Fruit fly (Drosophila melanogaster) whole organism, embryonic: ENCODE results near the gene CG43925.

Source experiments
- Ada2b ChIP-seq: fragments of 200-800 bp; sonication (Bioruptor generic); IDR thresholded peaks from 2 replicates; pipeline ENCODE4 v1.3.6; 2022; ENCODE audit warnings: missing biosample characterization, missing genetic modification characterization
- Bgb ChIP-seq: fragments of 200-800 bp; sonication (Bioruptor generic); IDR thresholded peaks from 2 replicates; pipeline ENCODE4 v1.3.6; 2022; ENCODE audit warnings: missing biosample characterization, missing genetic modification characterization; ENCODE audit not compliant: partially characterized antibody
- CG10959 ChIP-seq: fragments of 200-800 bp; sonication (Bioruptor generic); IDR thresholded peaks from 2 replicates; pipeline ENCODE4 v1.3.6; 2022; ENCODE audit warnings: missing biosample characterization, missing genetic modification characterization
- CG11723 ChIP-seq: fragments of 200-800 bp; sonication (Bioruptor generic); optimal IDR thresholded peaks from 2 replicates; lab custom pipeline; 2017; ENCODE audit warnings: missing biosample characterization, mild to moderate bottlenecking, missing genetic modification characterization
- CG13123 ChIP-seq: fragments of 200-800 bp; sonication (Bioruptor generic); optimal IDR thresholded peaks from 2 replicates; lab custom pipeline; 2016; ENCODE audit warnings: missing biosample characterization, missing genetic modification characterization
- CG15269 ChIP-seq: fragments of 200-800 bp; sonication (Bioruptor generic); optimal IDR thresholded peaks from 2 replicates; lab custom pipeline; 2018; ENCODE audit warnings: missing biosample characterization, mild to moderate bottlenecking, missing genetic modification characterization, moderate library complexity
- CG2120 ChIP-seq: fragments of 200-800 bp; sonication (Bioruptor generic); optimal IDR thresholded peaks from 3 replicates; lab custom pipeline; 2016; ENCODE audit warnings: missing biosample characterization, missing genetic modification characterization
- CG32772 ChIP-seq: fragments of 200-800 bp; sonication (Bioruptor generic); IDR thresholded peaks from 2 replicates; pipeline ENCODE4 v1.3.6; 2022; ENCODE audit warnings: missing biosample characterization, missing genetic modification characterization
- CG3838 ChIP-seq: fragments of 200-800 bp; sonication (Bioruptor generic); optimal IDR thresholded peaks from 3 replicates; lab custom pipeline; 2016; ENCODE audit warnings: missing biosample characterization, missing genetic modification characterization
- CG3995 ChIP-seq: fragments of 200-800 bp; sonication (Bioruptor generic); optimal IDR thresholded peaks from 3 replicates; lab custom pipeline; 2016; ENCODE audit warnings: missing biosample characterization, missing genetic modification characterization
- CG6175 ChIP-seq: fragments of 200-800 bp; sonication (Bioruptor generic); IDR thresholded peaks from 3 replicates; pipeline ENCODE4 v1.3.6; 2022; ENCODE audit warnings: missing biosample characterization, missing genetic modification characterization
- CG6854 ChIP-seq: fragments of 200-800 bp; sonication (Bioruptor generic); optimal IDR thresholded peaks from 3 replicates; lab custom pipeline; 2017; ENCODE audit warnings: missing biosample characterization, mild to moderate bottlenecking, missing genetic modification characterization
- CG7271 ChIP-seq: fragments of 200-800 bp; sonication (Bioruptor generic); optimal IDR thresholded peaks from 2 replicates; lab custom pipeline; 2018; ENCODE audit warnings: missing biosample characterization, mild to moderate bottlenecking, missing genetic modification characterization, moderate library complexity
- CG9609 ChIP-seq: fragments of 200-800 bp; sonication (Bioruptor generic); optimal IDR thresholded peaks from 3 replicates; lab custom pipeline; 2016; ENCODE audit warnings: missing biosample characterization, missing genetic modification characterization
- CHES-1-like ChIP-seq: fragments of 200-800 bp; sonication (Bioruptor generic); optimal IDR thresholded peaks from 2 replicates; lab custom pipeline; 2016; ENCODE audit warnings: missing biosample characterization, missing genetic modification characterization
- CkIIα-i1 ChIP-seq: fragments of 200-800 bp; sonication (Bioruptor generic); IDR thresholded peaks from 2 replicates; pipeline ENCODE4 v1.3.6; 2022; ENCODE audit warnings: missing biosample characterization, missing genetic modification characterization
- Dbx ChIP-seq: fragments of 200-800 bp; sonication (Bioruptor generic); IDR thresholded peaks from 3 replicates; pipeline ENCODE4 v1.3.6; 2022; ENCODE audit warnings: missing biosample characterization, missing genetic modification characterization
- Dek ChIP-seq: fragments of 200-800 bp; sonication (Bioruptor generic); optimal IDR thresholded peaks from 3 replicates; lab custom pipeline; 2019; ENCODE audit warnings: missing biosample characterization, mild to moderate bottlenecking, missing genetic modification characterization, moderate library complexity
- Ets97D ChIP-seq: fragments of 200-800 bp; sonication (Bioruptor generic); optimal IDR thresholded peaks from 3 replicates; lab custom pipeline; 2016; ENCODE audit warnings: missing biosample characterization, missing genetic modification characterization
- HHEX ChIP-seq: fragments of 200-800 bp; sonication (Bioruptor generic); optimal IDR thresholded peaks from 3 replicates; lab custom pipeline; 2017; ENCODE audit warnings: missing biosample characterization, mild to moderate bottlenecking, missing genetic modification characterization, missing genetic modification reagents
- HmgD ChIP-seq: fragments of 200-800 bp; sonication (Bioruptor generic); optimal IDR thresholded peaks from 3 replicates; lab custom pipeline; 2016; ENCODE audit warnings: missing biosample characterization, missing genetic modification characterization
- Lhr ChIP-seq: fragments of 200-800 bp; sonication (Bioruptor generic); optimal IDR thresholded peaks from 3 replicates; lab custom pipeline; 2017; ENCODE audit warnings: mild to moderate bottlenecking, missing biosample characterization, missing genetic modification reagents, missing genetic modification characterization
- MESR4 ChIP-seq: fragments of 200-800 bp; sonication (Bioruptor generic); optimal IDR thresholded peaks from 2 replicates; lab custom pipeline; 2018; ENCODE audit warnings: missing biosample characterization, mild to moderate bottlenecking, missing genetic modification characterization, moderate library complexity
- Med ChIP-seq: fragments of 200-800 bp; sonication (Bioruptor generic); peaks from one replicate; lab custom pipeline; 2016; ENCODE audit warnings: missing biosample characterization, missing genetic modification characterization, mild to moderate bottlenecking, inconsistent platforms, moderate library complexity
- Nf-YC ChIP-seq: fragments of 200-800 bp; optimal IDR thresholded peaks from 3 replicates; lab custom pipeline; 2019; ENCODE audit warnings: missing biosample characterization, mild to moderate bottlenecking, missing genetic modification characterization, moderate library complexity
- Pdp1 ChIP-seq, 2 experiments: fragments of 200-800 bp; sonication (Bioruptor generic); optimal IDR thresholded peaks; 3 replicates each; lab custom pipeline; 2016; ENCODE audit warnings: missing biosample characterization in 2 of 2, missing genetic modification characterization in 2 of 2, mild to moderate bottlenecking in 1 of 2, moderate library complexity in 1 of 2
- Rfx ChIP-seq: fragments of 200-800 bp; sonication (Bioruptor generic); IDR thresholded peaks from 2 replicates; pipeline ENCODE4 v1.3.6; 2022; ENCODE audit warnings: missing biosample characterization, missing genetic modification characterization
- amos ChIP-seq: fragments of 200-800 bp; sonication (Bioruptor generic); IDR thresholded peaks from 2 replicates; pipeline ENCODE4 v1.3.6; 2022; ENCODE audit warnings: missing biosample characterization, missing genetic modification characterization; ENCODE audit not compliant: partially characterized antibody
- btn ChIP-seq: fragments of 200-800 bp; sonication (Bioruptor generic); optimal IDR thresholded peaks from 2 replicates; lab custom pipeline; 2016; ENCODE audit warnings: missing biosample characterization, missing genetic modification characterization
- chm ChIP-seq: fragments of 200-800 bp; sonication (Bioruptor generic); IDR thresholded peaks from 2 replicates; pipeline ENCODE4 v1.3.6; 2022; ENCODE audit warnings: missing biosample characterization, missing genetic modification characterization
- chn ChIP-seq: fragments of 200-800 bp; sonication (Bioruptor generic); optimal IDR thresholded peaks from 2 replicates; lab custom pipeline; 2016; ENCODE audit warnings: missing biosample characterization, missing genetic modification characterization
- cwo ChIP-seq: fragments of 200-800 bp; sonication (Bioruptor generic); optimal IDR thresholded peaks from 3 replicates; lab custom pipeline; 2017; ENCODE audit warnings: missing biosample characterization, missing genetic modification characterization, mild to moderate bottlenecking, moderate library complexity, missing genetic modification reagents
- dysf ChIP-seq: fragments of 200-800 bp; sonication (Bioruptor generic); IDR thresholded peaks from 3 replicates; pipeline ENCODE4 v1.3.6; 2022; ENCODE audit warnings: missing biosample characterization, missing genetic modification characterization
- fd102C ChIP-seq: fragments of 200-800 bp; sonication (Bioruptor generic); optimal IDR thresholded peaks from 2 replicates; lab custom pipeline; 2018; ENCODE audit warnings: missing biosample characterization, mild to moderate bottlenecking, missing genetic modification characterization, moderate library complexity
- fu2 ChIP-seq: fragments of 200-800 bp; sonication (Bioruptor generic); optimal IDR thresholded peaks from 2 replicates; lab custom pipeline; 2016; ENCODE audit warnings: missing biosample characterization, missing genetic modification characterization
- grau ChIP-seq: fragments of 200-800 bp; optimal IDR thresholded peaks from 3 replicates; lab custom pipeline; 2019; ENCODE audit warnings: missing biosample characterization, mild to moderate bottlenecking, missing genetic modification characterization, moderate library complexity
- grn ChIP-seq: fragments of 200-800 bp; sonication (Bioruptor generic); optimal IDR thresholded peaks from 3 replicates; lab custom pipeline; 2017; ENCODE audit warnings: missing biosample characterization, missing genetic modification characterization
- gro ChIP-seq: fragments of 200-800 bp; sonication (Bioruptor generic); optimal IDR thresholded peaks from 2 replicates; lab custom pipeline; 2016; ENCODE audit warnings: missing biosample characterization, missing genetic modification characterization
- h ChIP-seq: fragments of >200 bp; optimal IDR thresholded peaks from 2 replicates; lab custom pipeline; 2017
- hbn ChIP-seq: fragments of 200-800 bp; sonication (Bioruptor generic); IDR thresholded peaks from 2 replicates; pipeline ENCODE4 v1.3.6; 2022; ENCODE audit warnings: missing biosample characterization, missing genetic modification characterization; ENCODE audit not compliant: partially characterized antibody
- kay ChIP-seq: fragments of 200-800 bp; sonication (Bioruptor generic); optimal IDR thresholded peaks from 2 replicates; lab custom pipeline; 2016; ENCODE audit warnings: missing biosample characterization, missing genetic modification characterization
- kni ChIP-seq: fragments of 200-800 bp; sonication (Bioruptor generic); optimal IDR thresholded peaks from 3 replicates; lab custom pipeline; 2017; ENCODE audit warnings: mild to moderate bottlenecking, missing biosample characterization, missing genetic modification reagents, missing genetic modification characterization
- lbe ChIP-seq: fragments of 200-800 bp; sonication (Bioruptor generic); optimal IDR thresholded peaks from 2 replicates; lab custom pipeline; 2016; ENCODE audit warnings: missing biosample characterization, mild to moderate bottlenecking, missing genetic modification characterization
- nerfin-2 ChIP-seq: fragments of 200-800 bp; sonication (Bioruptor generic); IDR thresholded peaks from 2 replicates; pipeline ENCODE4 v1.3.6; 2022; ENCODE audit warnings: missing biosample characterization, missing genetic modification characterization; ENCODE audit not compliant: partially characterized antibody
- onecut ChIP-seq: fragments of 200-800 bp; sonication (Bioruptor generic); IDR thresholded peaks from 2 replicates; pipeline ENCODE4 v1.3.6; 2022; ENCODE audit warnings: missing biosample characterization, missing genetic modification characterization
- sd ChIP-seq: fragments of 200-800 bp; sonication (Bioruptor generic); optimal IDR thresholded peaks from 3 replicates; lab custom pipeline; 2018; ENCODE audit warnings: missing biosample characterization, mild to moderate bottlenecking, missing genetic modification characterization, moderate library complexity
- sens ChIP-seq: fragments of 200-800 bp; sonication (Bioruptor generic); peaks from one replicate; lab custom pipeline; 2016; ENCODE audit warnings: missing biosample characterization, missing genetic modification characterization
- sens-2 ChIP-seq: fragments of 200-800 bp; sonication (Bioruptor generic); IDR thresholded peaks from 2 replicates; pipeline ENCODE4 v1.3.6; 2022; ENCODE audit warnings: missing biosample characterization, missing genetic modification characterization
- sima ChIP-seq: fragments of 200-800 bp; sonication (Bioruptor generic); optimal IDR thresholded peaks from 2 replicates; lab custom pipeline; 2016; ENCODE audit warnings: missing biosample characterization, missing genetic modification characterization
- tap ChIP-seq: fragments of 200-800 bp; optimal IDR thresholded peaks from 3 replicates; lab custom pipeline; 2019; ENCODE audit warnings: missing biosample characterization, mild to moderate bottlenecking, missing genetic modification characterization, moderate library complexity
- tgo ChIP-seq: fragments of 200-800 bp; sonication (Bioruptor generic); IDR thresholded peaks from 3 replicates; pipeline ENCODE4 v1.3.6; 2022; ENCODE audit warnings: missing biosample characterization, missing genetic modification characterization
- trem ChIP-seq: fragments of 200-800 bp; optimal IDR thresholded peaks from 3 replicates; lab custom pipeline; 2019; ENCODE audit warnings: missing biosample characterization, mild to moderate bottlenecking, missing genetic modification characterization, moderate library complexity
- zf30C ChIP-seq: fragments of 200-800 bp; sonication (Bioruptor generic); optimal IDR thresholded peaks from 3 replicates; lab custom pipeline; 2018; ENCODE audit warnings: missing biosample characterization, mild to moderate bottlenecking, missing genetic modification characterization

Gene CG43925

DNA sequence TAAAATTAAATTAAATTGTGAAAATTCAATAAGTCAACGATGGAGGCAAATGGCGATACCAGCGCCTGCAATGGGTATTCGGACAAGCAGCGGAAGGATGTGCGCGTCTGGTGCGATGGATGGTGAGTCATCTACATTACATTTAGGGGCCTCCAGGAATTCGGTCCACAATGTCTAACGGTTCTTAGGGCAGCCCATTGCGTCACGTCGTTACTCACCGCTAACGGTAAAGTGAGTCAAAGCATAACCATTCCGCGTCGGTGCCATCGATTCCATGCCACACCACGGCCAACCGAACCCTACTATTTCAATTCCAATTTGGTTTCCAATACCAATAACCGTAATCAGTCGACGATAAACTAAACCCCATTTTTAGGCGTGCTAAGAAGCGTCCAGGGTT is 27.9 kb downstream of the CG43925 start:
- no peak for TF ChIP-seq amos (GFP tag; lab: Robert Waterston, UW)
- no peak for TF ChIP-seq lbe (GFP tag; lab: Kevin White, UChicago)
- TF ChIP-seq sd = peak; percentile 60
- TF ChIP-seq Nf-YC (tag; lab: Kevin White, UChicago) = no peak
- TF ChIP-seq onecut = 0 out of 2 replicates have a peak, but pooled peaks have one; percentile 2
- TF ChIP-seq tap = no peak
- no peak for TF ChIP-seq fd102C (GFP tag; lab: Kevin White, UChicago)
- no peak for TF ChIP-seq kni
- TF ChIP-seq CG6175 (GFP tag; lab: Robert Waterston, UW) = no peak
- TF ChIP-seq tgo = no peak
- TF ChIP-seq CG13123 (GFP tag; lab: Kevin White, UChicago) = no peak
- no peak for TF ChIP-seq CG11723 (GFP tag; lab: Kevin White, UChicago)
- no peak for TF ChIP-seq sima
- TF ChIP-seq CG3838 (GFP tag; lab: Kevin White, UChicago) = no peak
- TF ChIP-seq CG15269 (tag; lab: Kevin White, UChicago) = no peak
- TF ChIP-seq nerfin-2 (GFP tag; lab: Robert Waterston, UW) = no peak
- no peak for TF ChIP-seq CG3995
- TF ChIP-seq Pdp1 (GFP tag; optimal IDR thresholded peaks at IDR 0.05; lab: Kevin White, UChicago) = peak in 1 of 2 experiments; percentile 76
- TF ChIP-seq Ada2b (GFP tag; lab: Robert Waterston, UW) = no peak
- TF ChIP-seq CHES-1-like = no peak
- TF ChIP-seq grau (tag; lab: Kevin White, UChicago) = no peak
- no peak for TF ChIP-seq Dbx (GFP tag; lab: Robert Waterston, UW)
- no peak for TF ChIP-seq sens
- no peak for TF ChIP-seq HHEX (GFP tag; lab: Kevin White, UChicago)
- no peak for TF ChIP-seq CkIIα-i1 (GFP tag; lab: Robert Waterston, UW)
- TF ChIP-seq HmgD = no peak
- no peak for TF ChIP-seq sens-2 (GFP tag; lab: Robert Waterston, UW)
- TF ChIP-seq CG10959 (GFP tag; lab: Robert Waterston, UW) = no peak
- TF ChIP-seq CG32772 = no peak
- TF ChIP-seq h = no peak
- TF ChIP-seq grn (GFP tag; lab: Kevin White, UChicago) = no peak
- peak; percentile 13 for TF ChIP-seq cwo
- TF ChIP-seq dysf (GFP tag; lab: Robert Waterston, UW) = no peak
- no peak for TF ChIP-seq trem (tag; lab: Kevin White, UChicago)
- no peak for TF ChIP-seq CG7271 (tag; lab: Kevin White, UChicago)
- TF ChIP-seq btn (GFP tag; lab: Kevin White, UChicago) = no peak
- no peak for TF ChIP-seq gro
- TF ChIP-seq Med (GFP tag; lab: Kevin White, UChicago) = peak; percentile 34
- no peak for TF ChIP-seq hbn (GFP tag; lab: Robert Waterston, UW)
- TF ChIP-seq kay (GFP tag; lab: Kevin White, UChicago) = peak; percentile 40
- no peak for TF ChIP-seq Lhr (GFP tag; lab: Kevin White, UChicago)
- TF ChIP-seq MESR4 = no peak
- no peak for TF ChIP-seq CG2120
- TF ChIP-seq chn (GFP tag; lab: Kevin White, UChicago) = no peak
- TF ChIP-seq Rfx = no peak
- TF ChIP-seq zf30C (GFP tag; lab: Kevin White, UChicago) = no peak
- TF ChIP-seq CG9609 (GFP tag; lab: Kevin White, UChicago) = no peak
- TF ChIP-seq Bgb = no peak
- TF ChIP-seq Ets97D (GFP tag; lab: Kevin White, UChicago) = no peak
- no peak for TF ChIP-seq fu2 (GFP tag; lab: Kevin White, UChicago)
- TF ChIP-seq chm (GFP tag; lab: Robert Waterston, UW) = peak; percentile 51; the same call in 1 of the 2 replicates
- TF ChIP-seq CG6854 (GFP tag; lab: Kevin White, UChicago) = peak; percentile 13
- no peak for TF ChIP-seq Dek (tag; lab: Kevin White, UChicago)
